Worm (Caenorhabditis elegans): ENCODE data around the gene C17H11.6.
A peak's percentile ranks its signal among the peaks of the same experiment; 100 is the strongest.

The C17H11.6 gene

ce11 chrX:8155969-8156368, 47.6 kb downstream of the C17H11.6 start (continued):
- TF ChIP-seq K12H6.12 (tag; optimal IDR thresholded peaks at IDR 0.05) (peak; percentile 32), repo-1 (tag; optimal IDR thresholded peaks at IDR 0.05) (peak; percentile 6), mcd-1 (GFP tag; IDR thresholded peaks at IDR 0.05) (no peak; the same call in 1 of the 2 replicates), lin-40 (tag; optimal IDR thresholded peaks at IDR 0.05) (no peak), ama-1 (optimal IDR thresholded peaks at IDR 0.05) (no peak), ama-1 (GFP tag; optimal IDR thresholded peaks at IDR 0.05) (peak in 1 of 2 experiments; percentile 56), zfh-2 (GFP tag; conservative IDR thresholded peaks at IDR 0.05) (peak; percentile 36; the same call in 1 of the 2 replicates), hmg-1.2 (GFP tag; IDR thresholded peaks at IDR 0.05) (peak; percentile 69), ekl-4 (GFP tag; IDR thresholded peaks at IDR 0.05) (peak; percentile 67; the same call in 1 of the 2 replicates), rec-8 (tag; optimal IDR thresholded peaks at IDR 0.05) (no peak), atf-7 (tag; optimal IDR thresholded peaks at IDR 0.05) (no peak), nfyb-1 (GFP tag; IDR thresholded peaks at IDR 0.05) (peak; percentile 65)

- TF ChIP-seq Y53G8AR.9 (GFP tag; conservative IDR thresholded peaks at IDR 0.05) = peak; percentile 66; the same call in 1 of the 2 replicates
- 0 out of 2 replicates have a peak, but pooled peaks have one; percentile 12 for TF ChIP-seq ceh-40 (GFP tag; IDR thresholded peaks at IDR 0.05)
- peak; percentile 5 for TF ChIP-seq nhr-90 (tag; optimal IDR thresholded peaks at IDR 0.05)
- TF ChIP-seq lin-26 (GFP tag; IDR thresholded peaks at IDR 0.05) = peak; percentile 67
- TF ChIP-seq Y56A3A.18 (GFP tag; IDR thresholded peaks at IDR 0.05) = 0 out of 2 replicates have a peak, but pooled peaks have one; percentile 74
- peak; percentile 3 for TF ChIP-seq mxl-1 (tag; optimal IDR thresholded peaks at IDR 0.05)
- peak; percentile 3 for TF ChIP-seq lin-40 (tag; optimal IDR thresholded peaks at IDR 0.05)
- peak; percentile 6 for TF ChIP-seq lin-54 (GFP tag; optimal IDR thresholded peaks at IDR 0.05)
- TF ChIP-seq rpc-1 (optimal IDR thresholded peaks at IDR 0.05) = peak; percentile 51
- peak; percentile 84 for TF ChIP-seq rpc-1 (tag; optimal IDR thresholded peaks at IDR 0.05)
- peak; percentile 63 for TF ChIP-seq die-1 (tag; optimal IDR thresholded peaks at IDR 0.05)
- TF ChIP-seq ZK185.1 (tag; optimal IDR thresholded peaks at IDR 0.05; ENCODE audit: poor library complexity, severe bottlenecking) = peak; percentile 53
- TF ChIP-seq K11D2.4 (GFP tag; IDR thresholded peaks at IDR 0.05) = 0 out of 2 replicates have a peak, but pooled peaks have one; percentile 13
- TF ChIP-seq ceh-27 (GFP tag; optimal IDR thresholded peaks at IDR 0.05) = peak; percentile 7
- TF ChIP-seq hmg-20 (GFP tag; IDR thresholded peaks at IDR 0.05) = peak; percentile 56; the same call in 1 of the 2 replicates
- TF ChIP-seq ceh-58 (GFP tag; IDR thresholded peaks at IDR 0.05) = 0 out of 2 replicates have a peak, but pooled peaks have one; percentile 61
- peak; percentile 53; the same call in 1 of the 2 replicates for TF ChIP-seq dox-1 (GFP tag; IDR thresholded peaks at IDR 0.05)
- 0 out of 2 replicates have a peak, but pooled peaks have one; percentile 8 for TF ChIP-seq lir-1 (GFP tag; conservative IDR thresholded peaks at IDR 0.05)
- 0 out of 2 replicates have a peak, but pooled peaks have one; percentile 18 for TF ChIP-seq nfyb-1 (GFP tag; IDR thresholded peaks at IDR 0.05)
- peak; percentile 15; the same call in 1 of the 2 replicates for TF ChIP-seq madf-6 (GFP tag; IDR thresholded peaks at IDR 0.05)
- peak; percentile 80 for TF ChIP-seq B0261.1 (tag; optimal IDR thresholded peaks at IDR 0.05)
- peak; percentile 65 for TF ChIP-seq D2030.7 (GFP tag; IDR thresholded peaks at IDR 0.05)
- TF ChIP-seq ztf-25 (GFP tag; IDR thresholded peaks at IDR 0.05) = peak; percentile 52; the same call in 1 of the 2 replicates
- TF ChIP-seq tbp1 (GFP tag; optimal IDR thresholded peaks at IDR 0.05) = peak; percentile 84
- 0 out of 2 replicates have a peak, but pooled peaks have one; percentile 18 for TF ChIP-seq ceh-100 (GFP tag; IDR thresholded peaks at IDR 0.05)
- TF ChIP-seq ztf-18 (tag; optimal IDR thresholded peaks at IDR 0.05) = peak; percentile 24
- peak; percentile 61 for TF ChIP-seq pbrm-1 (GFP tag; IDR thresholded peaks at IDR 0.05)
- peak; percentile 26 for TF ChIP-seq snpc-4 (GFP tag; optimal IDR thresholded peaks at IDR 0.05)
- TF ChIP-seq snpc-4 (tag; optimal IDR thresholded peaks at IDR 0.05) = peak in 2 of 4 experiments; percentile 30 to 43
- TF ChIP-seq hmg-1.2 (GFP tag; IDR thresholded peaks at IDR 0.05) = peak; percentile 45
- peak; percentile 24 for TF ChIP-seq snpc-3.4 (tag; optimal IDR thresholded peaks at IDR 0.05)
Measured at ce11 chrX:8155447-8155877, 48.1 kb downstream of the C17H11.6 start.
